Worm (Caenorhabditis elegans): ENCODE data around the gene fbxb-45.

DNA sequence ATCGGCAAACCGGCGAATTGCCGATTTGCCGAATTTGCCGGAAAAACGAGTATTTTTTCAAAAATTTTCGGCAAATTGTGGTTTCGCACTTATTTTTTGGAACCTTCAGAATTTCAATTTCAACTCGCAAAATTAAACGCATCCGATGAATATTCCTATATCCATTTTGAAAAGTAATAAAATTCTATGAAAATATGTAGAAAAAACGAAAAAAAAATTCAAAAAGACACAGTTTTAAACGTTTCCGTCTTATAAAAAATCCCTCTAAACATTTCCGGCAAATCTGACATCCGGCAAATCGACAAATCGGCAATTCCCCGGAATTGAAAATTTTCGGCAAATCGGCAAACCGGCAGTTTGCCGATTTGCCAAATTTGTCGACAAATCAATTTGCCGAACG lies 1.9 kb upstream of the fbxb-45 start, which contains the start of gene str-148:
- TF ChIP-seq tbx-37 (GFP tag; conservative IDR thresholded peaks at IDR 0.05) (no peak), ama-1 (optimal IDR thresholded peaks at IDR 0.05) (no peak), pes-1 (GFP tag; IDR thresholded peaks at IDR 0.05) (no peak), sea-1 (GFP tag; conservative IDR thresholded peaks at IDR 0.05) (no peak)

All from whole organism, early embryonic.